Fruit fly (Drosophila melanogaster) whole organism, embryonic: ENCODE data around the gene ND-PDSW.

Experiments used
- Abd-B ChIP-seq: fragments of 200-800 bp; sonication (Bioruptor generic); optimal IDR thresholded peaks from 2 replicates; lab custom pipeline; 2018; ENCODE audit warnings: missing biosample characterization, mild to moderate bottlenecking, missing genetic modification characterization, moderate library complexity
- Asciz ChIP-seq: fragments of 200-800 bp; sonication (Bioruptor generic); optimal IDR thresholded peaks from 2 replicates; lab custom pipeline; 2017; ENCODE audit warnings: missing biosample characterization, mild to moderate bottlenecking, missing genetic modification characterization, missing genetic modification reagents
- CG10462 ChIP-seq: fragments of 200-800 bp; sonication (Bioruptor generic); optimal IDR thresholded peaks from 2 replicates; lab custom pipeline; 2016; ENCODE audit warnings: missing biosample characterization, missing genetic modification characterization
- CG10959 ChIP-seq: fragments of 200-800 bp; sonication (Bioruptor generic); IDR thresholded peaks from 2 replicates; pipeline ENCODE4 v1.3.6; 2022; ENCODE audit warnings: missing biosample characterization, missing genetic modification characterization
- CG11093 ChIP-seq: fragments of 200-800 bp; sonication (Bioruptor generic); IDR thresholded peaks from 3 replicates; pipeline ENCODE4 v1.3.6; 2022; ENCODE audit warnings: missing biosample characterization, missing genetic modification characterization
- CG12071 ChIP-seq: fragments of 200-800 bp; sonication (Bioruptor generic); optimal IDR thresholded peaks from 3 replicates; lab custom pipeline; 2018; ENCODE audit warnings: missing biosample characterization, mild to moderate bottlenecking, missing genetic modification characterization
- CG12299 ChIP-seq: fragments of 200-800 bp; sonication (Bioruptor generic); optimal IDR thresholded peaks from 2 replicates; lab custom pipeline; 2018; ENCODE audit warnings: missing biosample characterization, mild to moderate bottlenecking, missing genetic modification characterization
- CG17912 ChIP-seq: fragments of 200-800 bp; sonication (Bioruptor generic); optimal IDR thresholded peaks from 2 replicates; lab custom pipeline; 2018; ENCODE audit warnings: missing biosample characterization, mild to moderate bottlenecking, missing genetic modification characterization
- CG31388 ChIP-seq: fragments of 200-800 bp; sonication (Bioruptor generic); optimal IDR thresholded peaks from 2 replicates; lab custom pipeline; 2016; ENCODE audit warnings: missing biosample characterization, missing genetic modification characterization
- CG31441 ChIP-seq: fragments of 200-800 bp; sonication (Bioruptor generic); IDR thresholded peaks from 2 replicates; pipeline ENCODE4 v1.3.6; 2022; ENCODE audit warnings: missing biosample characterization, missing genetic modification characterization
- CG3407 ChIP-seq: fragments of 200-800 bp; sonication (Bioruptor generic); optimal IDR thresholded peaks from 2 replicates; lab custom pipeline; 2018; ENCODE audit warnings: missing biosample characterization, mild to moderate bottlenecking, missing genetic modification characterization
- CG4328 ChIP-seq: fragments of 200-800 bp; sonication (Bioruptor generic); optimal IDR thresholded peaks from 3 replicates; lab custom pipeline; 2017; ENCODE audit warnings: missing biosample characterization, missing genetic modification reagents, missing genetic modification characterization
- CG7786 ChIP-seq: fragments of 200-800 bp; sonication (Bioruptor generic); optimal IDR thresholded peaks from 2 replicates; lab custom pipeline; 2016; ENCODE audit warnings: missing biosample characterization, missing genetic modification characterization
- CG9215 ChIP-seq: fragments of 200-800 bp; sonication (Bioruptor generic); IDR thresholded peaks from 2 replicates; pipeline ENCODE4 v1.3.6; 2022; ENCODE audit warnings: missing biosample characterization, missing genetic modification characterization
- CG9727 ChIP-seq: fragments of 200-800 bp; sonication (Bioruptor generic); optimal IDR thresholded peaks from 3 replicates; lab custom pipeline; 2017; ENCODE audit warnings: missing biosample characterization, mild to moderate bottlenecking, missing genetic modification characterization
- CHES-1-like ChIP-seq: fragments of 200-800 bp; sonication (Bioruptor generic); optimal IDR thresholded peaks from 2 replicates; lab custom pipeline; 2016; ENCODE audit warnings: missing biosample characterization, missing genetic modification characterization
- Doc2 ChIP-seq: fragments of 200-800 bp; sonication (Bioruptor generic); IDR thresholded peaks from 2 replicates; pipeline ENCODE4 v1.3.6; 2022; ENCODE audit warnings: missing biosample characterization, missing genetic modification characterization
- Fer1 ChIP-seq: fragments of 200-800 bp; sonication (Bioruptor generic); optimal IDR thresholded peaks from 2 replicates; lab custom pipeline; 2017; ENCODE audit warnings: missing biosample characterization, mild to moderate bottlenecking, missing genetic modification characterization
- HmgZ ChIP-seq: fragments of 200-800 bp; sonication (Bioruptor generic); optimal IDR thresholded peaks from 2 replicates; lab custom pipeline; 2018; ENCODE audit warnings: missing biosample characterization, mild to moderate bottlenecking, missing genetic modification characterization
- Hmr ChIP-seq: fragments of 200-800 bp; sonication (Bioruptor generic); optimal IDR thresholded peaks from 3 replicates; lab custom pipeline; 2017; ENCODE audit warnings: mild to moderate bottlenecking, missing biosample characterization, missing genetic modification reagents, missing genetic modification characterization
- Jarid2 ChIP-seq: fragments of 200-800 bp; sonication (Bioruptor generic); optimal IDR thresholded peaks from 3 replicates; lab custom pipeline; 2017; ENCODE audit warnings: mild to moderate bottlenecking, missing biosample characterization, missing genetic modification reagents, missing genetic modification characterization
- Myb ChIP-seq: fragments of 200-800 bp; sonication (Bioruptor generic); optimal IDR thresholded peaks from 2 replicates; lab custom pipeline; 2016; ENCODE audit warnings: missing biosample characterization, missing genetic modification characterization
- Oli ChIP-seq: fragments of 200-800 bp; sonication (Bioruptor generic); optimal IDR thresholded peaks from 2 replicates; lab custom pipeline; 2018; ENCODE audit warnings: missing biosample characterization, mild to moderate bottlenecking, missing genetic modification characterization, moderate library complexity
- Optix ChIP-seq: fragments of 200-800 bp; sonication (Bioruptor generic); IDR thresholded peaks from 3 replicates; pipeline ENCODE4 v1.3.6; 2022; ENCODE audit warnings: missing biosample characterization, missing genetic modification characterization
- PHDP ChIP-seq: fragments of 200-800 bp; sonication (Bioruptor generic); optimal IDR thresholded peaks from 3 replicates; lab custom pipeline; 2018; ENCODE audit warnings: missing biosample characterization, mild to moderate bottlenecking, missing genetic modification characterization, moderate library complexity
- Pdp1 ChIP-seq, 2 experiments: fragments of 200-800 bp; sonication (Bioruptor generic); optimal IDR thresholded peaks; 3 replicates each; lab custom pipeline; 2016; ENCODE audit warnings: missing biosample characterization in 2 of 2, missing genetic modification characterization in 2 of 2, mild to moderate bottlenecking in 1 of 2, moderate library complexity in 1 of 2
- Poxn ChIP-seq: fragments of 200-800 bp; sonication (Bioruptor generic); IDR thresholded peaks from 2 replicates; pipeline ENCODE4 v1.3.6; 2022; ENCODE audit warnings: missing biosample characterization, missing genetic modification characterization
- Tbp ChIP-seq: fragments of >200 bp; optimal IDR thresholded peaks from 2 replicates; lab custom pipeline; 2018; ENCODE audit warnings: missing biosample characterization, missing genetic modification characterization
- al ChIP-seq: fragments of 200-800 bp; sonication (Bioruptor generic); IDR thresholded peaks from 2 replicates; pipeline ENCODE4 v1.3.6; 2022; ENCODE audit warnings: missing biosample characterization, missing genetic modification characterization
- chinmo ChIP-seq: fragments of 200-800 bp; sonication (Bioruptor generic); IDR thresholded peaks from 4 replicates; pipeline ENCODE4 v1.3.6; 2022; ENCODE audit warnings: missing biosample characterization, missing genetic modification characterization; ENCODE audit not compliant: partially characterized antibody
- croc ChIP-seq: fragments of 200-800 bp; sonication (Bioruptor generic); conservative IDR thresholded peaks from 3 replicates; pipeline ENCODE4 v1.3.6; 2022; ENCODE audit warnings: missing biosample characterization, missing genetic modification characterization
- cwo ChIP-seq: fragments of 200-800 bp; sonication (Bioruptor generic); optimal IDR thresholded peaks from 3 replicates; lab custom pipeline; 2017; ENCODE audit warnings: missing biosample characterization, missing genetic modification characterization, mild to moderate bottlenecking, moderate library complexity, missing genetic modification reagents
- dysf ChIP-seq: fragments of 200-800 bp; sonication (Bioruptor generic); IDR thresholded peaks from 3 replicates; pipeline ENCODE4 v1.3.6; 2022; ENCODE audit warnings: missing biosample characterization, missing genetic modification characterization
- fu2 ChIP-seq: fragments of 200-800 bp; sonication (Bioruptor generic); optimal IDR thresholded peaks from 2 replicates; lab custom pipeline; 2016; ENCODE audit warnings: missing biosample characterization, missing genetic modification characterization
- gcm ChIP-seq: fragments of 200-800 bp; sonication (Bioruptor generic); optimal IDR thresholded peaks from 2 replicates; lab custom pipeline; 2019; ENCODE audit warnings: missing biosample characterization, mild to moderate bottlenecking, missing genetic modification characterization, moderate library complexity
- gt ChIP-seq: fragments of 200-800 bp; sonication (Bioruptor generic); IDR thresholded peaks from 2 replicates; pipeline ENCODE4 v1.3.6; 2022; ENCODE audit warnings: missing biosample characterization, missing genetic modification characterization
- lmd ChIP-seq: fragments of 200-800 bp; sonication (Bioruptor generic); IDR thresholded peaks from 2 replicates; pipeline ENCODE4 v1.3.6; 2022; ENCODE audit warnings: missing biosample characterization, missing genetic modification characterization
- lola ChIP-seq, 3 experiments: fragments of >200 bp in 2 of 3; fragments of 200-800 bp in 1 of 3; sonication (Bioruptor generic) in 1 of 3; optimal IDR thresholded peaks; 2 replicates each; lab custom pipeline; 2017 to 2019; ENCODE audit warnings: missing biosample characterization in 3 of 3, missing genetic modification characterization in 3 of 3, mild to moderate bottlenecking in 1 of 3, moderate library complexity in 1 of 3
- nerfin-1 ChIP-seq: fragments of 200-800 bp; sonication (Bioruptor generic); optimal IDR thresholded peaks from 3 replicates; lab custom pipeline; 2019; ENCODE audit warnings: missing biosample characterization, mild to moderate bottlenecking, missing genetic modification characterization, moderate library complexity
- oc ChIP-seq: fragments of 200-800 bp; sonication (Bioruptor generic); optimal IDR thresholded peaks from 2 replicates; lab custom pipeline; 2018; ENCODE audit warnings: missing biosample characterization, mild to moderate bottlenecking, missing genetic modification characterization, moderate library complexity
- peb ChIP-seq: fragments of 200-800 bp; sonication (Bioruptor generic); IDR thresholded peaks from 2 replicates; pipeline ENCODE4 v1.3.6; 2022; ENCODE audit warnings: missing biosample characterization, missing genetic modification characterization
- rib ChIP-seq: fragments of 200-800 bp; sonication (Bioruptor generic); IDR thresholded peaks from 2 replicates; pipeline ENCODE4 v1.3.6; 2022; ENCODE audit warnings: missing biosample characterization, missing genetic modification characterization
- schlank ChIP-seq: fragments of 200-800 bp; sonication (Bioruptor generic); optimal IDR thresholded peaks from 2 replicates; lab custom pipeline; 2018; ENCODE audit warnings: missing biosample characterization, mild to moderate bottlenecking, missing genetic modification characterization
- sr ChIP-seq: fragments of 200-800 bp; sonication (Bioruptor generic); IDR thresholded peaks from 3 replicates; pipeline ENCODE4 v1.3.6; 2022; ENCODE audit warnings: missing biosample characterization, missing genetic modification characterization
- trh ChIP-seq: fragments of 200-800 bp; sonication (Bioruptor generic); optimal IDR thresholded peaks from 2 replicates; lab custom pipeline; 2016; ENCODE audit warnings: missing biosample characterization, missing genetic modification characterization
- yki ChIP-seq: fragments of >200 bp; optimal IDR thresholded peaks from 3 replicates; lab custom pipeline; 2018

ND-PDSW gene

dm6 chr2L:3475948-3476347 is 10.0 kb downstream of the ND-PDSW start (continued):
- TF ChIP-seq lola (GFP tag; optimal IDR thresholded peaks at IDR 0.05; lab: Kevin White, UChicago): peak in 1 of 3 experiments; percentile 7
- TF ChIP-seq Asciz (GFP tag; lab: Kevin White, UChicago): peak; percentile 57
- no peak; the same call in 2 of the 3 replicates for TF ChIP-seq croc (GFP tag; lab: Robert Waterston, UW)
- TF ChIP-seq CG10959 (GFP tag; lab: Robert Waterston, UW): no peak
- no peak for TF ChIP-seq Tbp
- no peak for TF ChIP-seq Optix (GFP tag; lab: Robert Waterston, UW)
- no peak for TF ChIP-seq sr (GFP tag; lab: Robert Waterston, UW)
- no peak for TF ChIP-seq CG11093 (GFP tag; lab: Robert Waterston, UW)
- peak; percentile 38 for TF ChIP-seq schlank (tag; lab: Kevin White, UChicago)
- peak; percentile 61 for TF ChIP-seq CG31441 (GFP tag; lab: Robert Waterston, UW)
- TF ChIP-seq gcm (GFP tag; lab: Kevin White, UChicago): peak; percentile 3
- no peak for TF ChIP-seq fu2
- TF ChIP-seq oc (tag; lab: Kevin White, UChicago): no peak
- no peak for TF ChIP-seq chinmo
- no peak for TF ChIP-seq nerfin-1 (tag; lab: Kevin White, UChicago)
- no peak for TF ChIP-seq trh
- TF ChIP-seq CG12071 (GFP tag; lab: Kevin White, UChicago): no peak
- peak; percentile 64 for TF ChIP-seq PHDP (tag; lab: Kevin White, UChicago)
- TF ChIP-seq gt (GFP tag; lab: Robert Waterston, UW): no peak
- TF ChIP-seq CG3407: peak; percentile 6
- TF ChIP-seq Oli (tag; lab: Kevin White, UChicago): peak; percentile 65
- peak; percentile 70 for TF ChIP-seq cwo
- TF ChIP-seq al: peak; percentile 46; the same call in 1 of the 2 replicates
- TF ChIP-seq lmd (GFP tag; lab: Robert Waterston, UW): peak; percentile 76
- TF ChIP-seq Pdp1 (GFP tag; optimal IDR thresholded peaks at IDR 0.05; lab: Kevin White, UChicago): peak; percentile 43 to 52
- TF ChIP-seq peb (GFP tag; lab: Robert Waterston, UW): no peak
- peak; percentile 55 for TF ChIP-seq CHES-1-like (GFP tag; lab: Kevin White, UChicago)
- TF ChIP-seq CG4328 (GFP tag; lab: Kevin White, UChicago): no peak
- peak; percentile 72 for TF ChIP-seq Fer1 (GFP tag; lab: Kevin White, UChicago)
- TF ChIP-seq HmgZ (tag; lab: Kevin White, UChicago): peak; percentile 67
- peak; percentile 73 for TF ChIP-seq Hmr
- peak; percentile 57 for TF ChIP-seq Abd-B (GFP tag; lab: Kevin White, UChicago)
- peak; percentile 62 for TF ChIP-seq CG9727 (GFP tag; lab: Kevin White, UChicago)
- TF ChIP-seq CG9215: peak; percentile 62
- TF ChIP-seq rib (GFP tag; lab: Robert Waterston, UW): no peak
- TF ChIP-seq CG10462 (GFP tag; lab: Kevin White, UChicago): no peak
- peak; percentile 47 for TF ChIP-seq CG7786 (GFP tag; lab: Kevin White, UChicago)
- no peak for TF ChIP-seq Doc2 (GFP tag; lab: Robert Waterston, UW)
- no peak for TF ChIP-seq CG31388 (GFP tag; lab: Kevin White, UChicago)
- no peak for TF ChIP-seq Poxn
- no peak for TF ChIP-seq yki
- TF ChIP-seq Jarid2 (GFP tag; lab: Kevin White, UChicago): peak; percentile 14
- TF ChIP-seq dysf (GFP tag; lab: Robert Waterston, UW): peak; percentile 83
- TF ChIP-seq Myb (GFP tag; lab: Kevin White, UChicago): peak; percentile 24
- no peak for TF ChIP-seq CG12299
- TF ChIP-seq CG17912 (GFP tag; lab: Kevin White, UChicago): no peak
